Worm (Caenorhabditis elegans) whole organism, late embryonic: ENCODE results near the gene F41C3.2.

Experiments used
- C08G9.2 ChIP-seq: sonication (generic microtip); optimal IDR thresholded peaks from 2 replicates; lab custom pipeline; 2016; ENCODE audit warnings: mild to moderate bottlenecking, missing genetic modification characterization, moderate library complexity, missing compliant biosample characterization
- C38D4.7 ChIP-seq: fragments of 200-800 bp; sonication (Bioruptor generic); optimal IDR thresholded peaks from 2 replicates; lab custom pipeline; 2018; ENCODE audit warnings: mild to moderate bottlenecking, missing genetic modification characterization, moderate library complexity, missing compliant biosample characterization
- F13H6.1 ChIP-seq: sonication (generic microtip); optimal IDR thresholded peaks from 2 replicates; lab custom pipeline; 2016; ENCODE audit warnings: missing genetic modification characterization, missing compliant biosample characterization
- K09A11.1 ChIP-seq: sonication (generic microtip); optimal IDR thresholded peaks from 2 replicates; lab custom pipeline; 2017; ENCODE audit warnings: antibody characterized with exemption, mild to moderate bottlenecking, missing genetic modification characterization, missing compliant biosample characterization; ENCODE audit not compliant: insufficient read depth
- T23F11.4 ChIP-seq: fragments of 200-800 bp; sonication (Bioruptor generic); optimal IDR thresholded peaks from 2 replicates; lab custom pipeline; 2018; ENCODE audit warnings: mild to moderate bottlenecking, missing genetic modification characterization, missing compliant biosample characterization
- Y22D7AL.16 ChIP-seq: sonication (generic microtip); optimal IDR thresholded peaks from 2 replicates; lab custom pipeline; 2016; ENCODE audit warnings: missing genetic modification characterization, missing compliant biosample characterization
- ceh-14 ChIP-seq: sonication (generic microtip); optimal IDR thresholded peaks from 2 replicates; lab custom pipeline; 2016; ENCODE audit warnings: missing genotype, missing genetic modification characterization, missing compliant biosample characterization
- ceh-18 ChIP-seq: sonication (generic microtip); optimal IDR thresholded peaks from 2 replicates; lab custom pipeline; 2016; ENCODE audit warnings: missing genetic modification characterization, missing compliant biosample characterization
- ceh-19 ChIP-seq: fragments of 200-800 bp; sonication (Bioruptor generic); optimal IDR thresholded peaks from 2 replicates; lab custom pipeline; 2018; ENCODE audit warnings: mild to moderate bottlenecking, missing genetic modification characterization, missing compliant biosample characterization
- ceh-2 ChIP-seq: sonication (generic microtip); optimal IDR thresholded peaks from 2 replicates; lab custom pipeline; 2016; ENCODE audit warnings: missing genotype, missing genetic modification characterization, missing compliant biosample characterization
- ceh-31 ChIP-seq: sonication (generic microtip); optimal IDR thresholded peaks from 2 replicates; lab custom pipeline; 2016; ENCODE audit warnings: missing genetic modification characterization, missing compliant biosample characterization
- ceh-34 ChIP-seq: sonication (generic microtip); optimal IDR thresholded peaks from 2 replicates; lab custom pipeline; 2016; ENCODE audit warnings: mild to moderate bottlenecking, missing genetic modification characterization, missing compliant biosample characterization
- ceh-48 ChIP-seq: sonication (generic microtip); optimal IDR thresholded peaks from 2 replicates; lab custom pipeline; 2016; ENCODE audit warnings: missing genetic modification characterization, inconsistent platforms, missing compliant biosample characterization
- ceh-6 ChIP-seq: fragments of 200-800 bp; sonication (Bioruptor generic); optimal IDR thresholded peaks from 2 replicates; lab custom pipeline; 2018; ENCODE audit warnings: mild to moderate bottlenecking, missing genetic modification characterization, missing compliant biosample characterization
- che-1 ChIP-seq: sonication (generic microtip); optimal IDR thresholded peaks from 2 replicates; lab custom pipeline; 2016; ENCODE audit warnings: mild to moderate bottlenecking, missing genetic modification characterization, missing compliant biosample characterization
- dmd-4 ChIP-seq: sonication (generic microtip); optimal IDR thresholded peaks from 2 replicates; lab custom pipeline; 2016; ENCODE audit warnings: borderline replicate concordance, missing genetic modification characterization, missing compliant biosample characterization
- ets-4 ChIP-seq: sonication (generic microtip); optimal IDR thresholded peaks from 2 replicates; lab custom pipeline; 2016; ENCODE audit warnings: missing genetic modification characterization, missing compliant biosample characterization
- eyg-1 ChIP-seq: sonication (generic microtip); optimal IDR thresholded peaks from 2 replicates; lab custom pipeline; 2016; ENCODE audit warnings: missing genotype, missing genetic modification characterization, missing compliant biosample characterization
- fax-1 ChIP-seq: sonication (generic microtip); optimal IDR thresholded peaks from 2 replicates; lab custom pipeline; 2016; ENCODE audit warnings: missing genotype, missing genetic modification characterization, missing compliant biosample characterization
- fkh-6 ChIP-seq: sonication (generic microtip); optimal IDR thresholded peaks from 2 replicates; lab custom pipeline; 2016; ENCODE audit warnings: missing genetic modification characterization, missing compliant biosample characterization
- gmeb-2 ChIP-seq: sonication (generic microtip); optimal IDR thresholded peaks from 2 replicates; lab custom pipeline; 2016; ENCODE audit warnings: missing genetic modification characterization, inconsistent platforms, missing compliant biosample characterization
- hlh-8 ChIP-seq: sonication (generic microtip); optimal IDR thresholded peaks from 2 replicates; lab custom pipeline; 2016; ENCODE audit warnings: missing genotype, missing genetic modification characterization, missing compliant biosample characterization
- lim-6 ChIP-seq: sonication (generic microtip); optimal IDR thresholded peaks from 2 replicates; lab custom pipeline; 2016; ENCODE audit warnings: missing genetic modification characterization, missing compliant biosample characterization
- lin-11 ChIP-seq: fragments of 200-800 bp; sonication (Bioruptor generic); optimal IDR thresholded peaks from 2 replicates; lab custom pipeline; 2018; ENCODE audit warnings: mild to moderate bottlenecking, missing genetic modification characterization, missing compliant biosample characterization
- nfya-1 ChIP-seq: sonication (generic microtip); optimal IDR thresholded peaks from 2 replicates; lab custom pipeline; 2017; ENCODE audit warnings: missing genetic modification characterization, mild to moderate bottlenecking, missing compliant biosample characterization, antibody characterized with exemption, moderate library complexity
- pat-9 ChIP-seq: fragments of 200-800 bp; sonication (Bioruptor generic); optimal IDR thresholded peaks from 2 replicates; lab custom pipeline; 2018; ENCODE audit warnings: mild to moderate bottlenecking, missing genetic modification characterization, moderate library complexity, missing compliant biosample characterization
- pha-2 ChIP-seq: sonication (generic microtip); optimal IDR thresholded peaks from 2 replicates; lab custom pipeline; 2017; ENCODE audit warnings: mild to moderate bottlenecking, missing genetic modification characterization, missing compliant biosample characterization
- pqm-1 ChIP-seq: sonication (generic microtip); optimal IDR thresholded peaks from 2 replicates; lab custom pipeline; 2016; ENCODE audit warnings: missing genetic modification characterization, missing compliant biosample characterization
- ref-2 ChIP-seq: sonication (generic microtip); optimal IDR thresholded peaks from 2 replicates; lab custom pipeline; 2016; ENCODE audit warnings: missing genetic modification characterization, missing compliant biosample characterization
- rnt-1 ChIP-seq: sonication (generic microtip); optimal IDR thresholded peaks from 2 replicates; lab custom pipeline; 2016; ENCODE audit warnings: missing genetic modification characterization, missing compliant biosample characterization
- sox-4 ChIP-seq: sonication (generic microtip); optimal IDR thresholded peaks from 2 replicates; lab custom pipeline; 2017; ENCODE audit warnings: mild to moderate bottlenecking, missing genetic modification characterization, inconsistent platforms, missing compliant biosample characterization
- tbx-2 ChIP-seq: sonication (generic microtip); optimal IDR thresholded peaks from 2 replicates; lab custom pipeline; 2016; ENCODE audit warnings: missing genetic modification characterization, missing compliant biosample characterization
- tbx-7 ChIP-seq: sonication (generic microtip); optimal IDR thresholded peaks from 2 replicates; lab custom pipeline; 2016; ENCODE audit warnings: missing genotype, missing genetic modification characterization, missing compliant biosample characterization
- ttx-3 ChIP-seq: sonication (generic microtip); optimal IDR thresholded peaks from 2 replicates; lab custom pipeline; 2016; ENCODE audit warnings: missing genetic modification reagents, missing genetic modification characterization, missing compliant biosample characterization
- unc-3 ChIP-seq, 2 experiments: fragments of 200-800 bp in 1 of 2; sonication (Bioruptor generic) in 1 of 2; sonication (generic microtip) in 1 of 2; conservative IDR thresholded peaks in 1 of 2; optimal IDR thresholded peaks in 1 of 2; 2 replicates each; pipeline versions ENCODE4 v1.3.6 to Lab custom; 2016 to 2022; ENCODE audit warnings: missing compliant biosample characterization in 2 of 2, missing genetic modification characterization in 2 of 2, missing genetic modification reagents in 1 of 2
- unc-42 ChIP-seq: sonication (generic microtip); optimal IDR thresholded peaks from 2 replicates; lab custom pipeline; 2016; ENCODE audit warnings: missing genotype, missing genetic modification characterization, missing compliant biosample characterization
- unc-86 ChIP-seq: sonication (generic microtip); optimal IDR thresholded peaks from 2 replicates; lab custom pipeline; 2016; ENCODE audit warnings: missing genetic modification characterization, missing compliant biosample characterization
- zip-5 ChIP-seq: sonication (generic microtip); optimal IDR thresholded peaks from 2 replicates; lab custom pipeline; 2016; ENCODE audit warnings: missing genetic modification characterization, missing compliant biosample characterization
- ztf-16 ChIP-seq: sonication (generic microtip); optimal IDR thresholded peaks from 2 replicates; lab custom pipeline; 2017; ENCODE audit warnings: missing genetic modification characterization, missing compliant biosample characterization

F41C3.2 gene

DNA sequence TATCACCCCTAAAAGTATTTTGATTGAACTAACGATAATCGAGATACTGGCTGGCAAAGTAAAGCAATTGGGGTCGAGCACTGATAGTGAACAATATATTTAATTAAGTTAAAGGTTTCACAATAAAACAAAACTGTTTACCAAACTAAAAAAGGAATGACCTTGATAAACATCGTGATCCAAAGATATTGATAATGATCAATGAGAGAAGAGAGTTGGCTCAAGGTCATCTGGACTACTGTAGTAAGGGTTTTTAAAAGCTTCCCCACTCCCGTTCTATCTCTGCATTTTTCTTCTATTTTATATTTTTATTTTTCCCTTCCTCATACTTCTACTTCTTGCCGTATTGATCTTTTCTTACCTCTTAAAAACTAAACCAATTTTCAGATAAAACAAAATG is at the start of gene F41C3.2:
TSS of gene F41C3.2 (plus strand) at position 388 of the 400 bp plus-strand sequence.
- no peak for TF ChIP-seq hlh-8 (tag; lab: Kevin White, UChicago)

ce11 chrII:4701482-4702119 is 48.2 kb upstream of the F41C3.2 start, which contains the start of gene unc-85:
Gene unc-85, plus strand, starts transcription at chrII:4702069.
- peak; percentile 61 for TF ChIP-seq ceh-19 (GFP tag; lab: Kevin White, UChicago)
- peak; percentile 86 for TF ChIP-seq ceh-31 (tag; lab: Kevin White, UChicago)
- TF ChIP-seq ceh-14 (tag; lab: Kevin White, UChicago) = peak; percentile 91
- TF ChIP-seq lin-11 (tag; lab: Kevin White, UChicago) = peak; percentile 35
- TF ChIP-seq dmd-4 (tag; lab: Kevin White, UChicago) = peak; percentile 64
- peak; percentile 3 for TF ChIP-seq C38D4.7 (GFP tag; lab: Kevin White, UChicago)
- peak; percentile 73 for TF ChIP-seq C08G9.2 (tag; lab: Kevin White, UChicago)
- TF ChIP-seq lim-6 (tag; lab: Kevin White, UChicago) = peak; percentile 35
- TF ChIP-seq unc-42 (tag; lab: Kevin White, UChicago) = peak; percentile 70
- TF ChIP-seq tbx-7 = peak; percentile 41
- TF ChIP-seq unc-3 (GFP tag; conservative IDR thresholded peaks at IDR 0.05; lab: Robert Waterston, UW) = 0 out of 2 replicates have a peak, but pooled peaks have one; percentile 20
- peak; percentile 73 for TF ChIP-seq unc-3 (tag; optimal IDR thresholded peaks at IDR 0.05; lab: Kevin White, UChicago)
- TF ChIP-seq T23F11.4 (GFP tag; lab: Kevin White, UChicago) = peak; percentile 47
- peak; percentile 60 for TF ChIP-seq F13H6.1 (tag; lab: Kevin White, UChicago)
- TF ChIP-seq ceh-2 (tag; lab: Kevin White, UChicago) = peak; percentile 66
- TF ChIP-seq fax-1 (tag; lab: Kevin White, UChicago) = peak; percentile 45
- TF ChIP-seq pat-9 (tag; lab: Kevin White, UChicago) = peak; percentile 33
- peak; percentile 63 for TF ChIP-seq sox-4 (tag; lab: Kevin White, UChicago)
- peak; percentile 51 for TF ChIP-seq ztf-16 (tag; lab: Kevin White, UChicago)
- TF ChIP-seq fkh-6 (tag; lab: Kevin White, UChicago) = peak; percentile 41
- peak; percentile 77 for TF ChIP-seq unc-86
- peak; percentile 59 for TF ChIP-seq gmeb-2 (tag; lab: Kevin White, UChicago)
- peak; percentile 26 for TF ChIP-seq eyg-1 (tag; lab: Kevin White, UChicago)
- peak; percentile 56 for TF ChIP-seq zip-5 (tag; lab: Kevin White, UChicago)
- peak; percentile 55 for TF ChIP-seq rnt-1 (tag; lab: Kevin White, UChicago)
- peak; percentile 44 for TF ChIP-seq ceh-6 (GFP tag; lab: Kevin White, UChicago)
- peak; percentile 85 for TF ChIP-seq ref-2 (tag; lab: Kevin White, UChicago)
- peak; percentile 19 for TF ChIP-seq ets-4
- peak; percentile 91 for TF ChIP-seq tbx-2 (tag; lab: Kevin White, UChicago)
- TF ChIP-seq hlh-8 (tag; lab: Kevin White, UChicago) = peak; percentile 65
- TF ChIP-seq ttx-3 (tag; lab: Kevin White, UChicago) = peak; percentile 60
- TF ChIP-seq che-1 (tag; lab: Kevin White, UChicago) = peak; percentile 51
- peak; percentile 3 for TF ChIP-seq K09A11.1 (tag; lab: Kevin White, UChicago)
- peak; percentile 8 for TF ChIP-seq Y22D7AL.16 (tag; lab: Kevin White, UChicago)
- peak; percentile 78 for TF ChIP-seq nfya-1 (tag; lab: Kevin White, UChicago)
- peak; percentile 16 for TF ChIP-seq ceh-48 (tag; lab: Kevin White, UChicago)
- TF ChIP-seq ceh-18 = peak; percentile 73
- TF ChIP-seq ceh-34 (tag; lab: Kevin White, UChicago) = peak; percentile 75
- peak; percentile 60 for TF ChIP-seq pqm-1 (tag; lab: Kevin White, UChicago)
- TF ChIP-seq pha-2 (tag; lab: Kevin White, UChicago) = peak; percentile 17
- TF ChIP-seq, all 69 proteins: peak for 39; not testable (repeated sequence) for 30
